Fruit fly (Drosophila melanogaster): ENCODE data around the gene Chrac-16.

DNA sequence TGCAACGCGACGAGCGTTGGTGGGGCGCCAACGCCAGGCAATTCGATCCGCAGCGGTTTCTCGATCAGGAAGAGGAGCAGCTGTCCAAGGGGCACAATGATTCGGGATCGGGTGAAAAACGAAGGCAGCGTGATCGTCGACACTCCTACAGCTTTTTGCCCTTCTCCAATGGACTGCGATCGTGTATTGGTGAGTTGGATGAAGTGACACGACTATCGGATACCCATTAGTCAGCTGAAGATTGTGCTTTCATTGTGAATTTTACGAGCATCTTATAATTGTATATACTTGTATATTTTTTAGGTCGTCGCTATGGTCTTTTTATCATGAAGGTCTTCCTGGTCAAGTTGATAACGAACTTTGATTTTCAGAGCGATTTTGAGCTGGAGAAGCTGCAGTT lies 17.0 kb upstream of the Chrac-16 start:
- TF ChIP-seq CG8478 (optimal IDR thresholded peaks at IDR 0.05) (no peak), CTCF (optimal IDR thresholded peaks at IDR 0.05) (no peak)

Data from S2 (cell line).